Worm (Caenorhabditis elegans) whole organism, L3 larva: ENCODE data around the gene famk-1.

ENCODE experiments used
- R02D3.7 ChIP-seq: fragments of 150-350 bp; optimal IDR thresholded peaks from 2 replicates; lab custom pipeline; 2014; ENCODE audit warnings: missing biosample characterization, missing genetic modification characterization
- ceh-16 ChIP-seq: sonication (generic microtip); optimal IDR thresholded peaks from 2 replicates; lab custom pipeline; 2017; ENCODE audit warnings: missing biosample characterization, missing genetic modification characterization
- elt-3 ChIP-seq, 3 experiments: fragments of 150-350 bp in 1 of 3; sonication (generic microtip) in 2 of 3; optimal IDR thresholded peaks; 2 replicates in 2 of 3; 4 replicates in 1 of 3; lab custom pipeline; 2014 to 2017; ENCODE audit warnings: missing biosample characterization in 3 of 3, missing genetic modification characterization in 3 of 3
- lin-39 ChIP-seq: fragments of 150-350 bp; optimal IDR thresholded peaks from 2 replicates; lab custom pipeline; 2018; ENCODE audit warnings: missing biosample characterization, missing genetic modification reagents, missing genetic modification characterization
- nhr-28 ChIP-seq: fragments of 150-350 bp; optimal IDR thresholded peaks from 2 replicates; lab custom pipeline; 2014; ENCODE audit warnings: missing biosample characterization, missing genetic modification characterization
- nhr-77 ChIP-seq: fragments of 150-350 bp; optimal IDR thresholded peaks from 2 replicates; lab custom pipeline; 2014; ENCODE audit warnings: missing biosample characterization, missing genetic modification characterization
- snpc-4 ChIP-seq: fragments of 150-350 bp; optimal IDR thresholded peaks from 2 replicates; lab custom pipeline; 2014; ENCODE audit warnings: missing biosample characterization, missing genetic modification characterization
- zag-1 ChIP-seq: fragments of 150-350 bp; optimal IDR thresholded peaks from 2 replicates; lab custom pipeline; 2014; ENCODE audit warnings: missing biosample characterization, missing genetic modification characterization

DNA sequence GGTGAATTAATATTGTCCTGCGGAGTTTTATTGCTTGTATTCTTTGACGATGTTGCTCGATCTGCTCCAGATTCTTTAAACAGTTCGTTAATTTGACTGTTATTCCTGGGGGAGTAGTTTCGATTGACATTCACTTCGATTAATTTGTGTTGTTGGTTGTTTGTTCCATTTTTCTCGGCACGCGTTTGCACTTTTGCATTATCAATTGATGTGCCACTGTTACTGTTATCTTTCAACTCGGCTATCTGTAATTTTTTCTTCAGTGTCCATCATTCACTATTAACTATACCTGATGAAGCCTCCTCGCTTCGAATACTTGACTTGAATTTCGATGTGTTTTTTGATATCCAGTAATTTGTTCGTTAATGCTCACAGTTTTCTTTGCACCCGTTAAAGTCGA lies 16.1 kb upstream of the famk-1 start:
- TF ChIP-seq zag-1 (tag; lab: Kevin White, UChicago) (no peak), snpc-4 (tag; lab: Kevin White, UChicago) (no peak), elt-3 (tag; optimal IDR thresholded peaks at IDR 0.05; lab: Kevin White, UChicago) (no peak), lin-39 (tag; lab: Kevin White, UChicago) (no peak), R02D3.7 (tag; lab: Kevin White, UChicago) (no peak), nhr-77 (tag; lab: Kevin White, UChicago) (no peak), nhr-28 (tag; lab: Kevin White, UChicago) (no peak), ceh-16 (tag; lab: Kevin White, UChicago) (no peak)
